Fruit fly (Drosophila melanogaster) whole organism, embryonic: ENCODE measurements around the gene hob.

Experiments used
- BtbVII ChIP-seq: fragments of 200-800 bp; sonication (Bioruptor generic); optimal IDR thresholded peaks from 3 replicates; lab custom pipeline; 2017; ENCODE audit warnings: missing biosample characterization, mild to moderate bottlenecking, missing genetic modification characterization
- CG10267 ChIP-seq: fragments of 200-800 bp; sonication (Bioruptor generic); optimal IDR thresholded peaks from 2 replicates; lab custom pipeline; 2018; ENCODE audit warnings: missing biosample characterization, mild to moderate bottlenecking, missing genetic modification characterization, moderate library complexity
- CG13287 ChIP-seq: fragments of 200-800 bp; sonication (Bioruptor generic); IDR thresholded peaks from 2 replicates; pipeline ENCODE4 v1.3.6; 2022; ENCODE audit warnings: missing biosample characterization, missing genetic modification characterization; ENCODE audit not compliant: partially characterized antibody
- CG13424 ChIP-seq: fragments of 200-800 bp; sonication (Bioruptor generic); optimal IDR thresholded peaks from 2 replicates; lab custom pipeline; 2019; ENCODE audit warnings: missing biosample characterization, mild to moderate bottlenecking, missing genetic modification characterization, moderate library complexity
- CG14667 ChIP-seq: fragments of 200-800 bp; sonication (Bioruptor generic); IDR thresholded peaks from 2 replicates; pipeline ENCODE4 v1.3.6; 2022; ENCODE audit warnings: missing biosample characterization, missing genetic modification characterization
- CG15073 ChIP-seq: fragments of 200-800 bp; sonication (Bioruptor generic); optimal IDR thresholded peaks from 2 replicates; lab custom pipeline; 2016; ENCODE audit warnings: missing biosample characterization, missing genetic modification characterization
- CG15514 ChIP-seq: fragments of 200-800 bp; sonication (Bioruptor generic); optimal IDR thresholded peaks from 3 replicates; lab custom pipeline; 2017; ENCODE audit warnings: missing biosample characterization, missing genetic modification characterization, mild to moderate bottlenecking, moderate library complexity, missing genetic modification reagents
- CG15696 ChIP-seq: fragments of 200-800 bp; sonication (Bioruptor generic); optimal IDR thresholded peaks from 2 replicates; lab custom pipeline; 2019; ENCODE audit warnings: missing biosample characterization, mild to moderate bottlenecking, missing genetic modification characterization, moderate library complexity
- CG1603 ChIP-seq: fragments of 200-800 bp; sonication (Bioruptor generic); optimal IDR thresholded peaks from 2 replicates; lab custom pipeline; 2019; ENCODE audit warnings: missing biosample characterization, mild to moderate bottlenecking, missing genetic modification characterization, moderate library complexity
- CG1647 ChIP-seq: fragments of 200-800 bp; sonication (Bioruptor generic); optimal IDR thresholded peaks from 3 replicates; lab custom pipeline; 2016; ENCODE audit warnings: missing biosample characterization, missing genetic modification characterization
- CG2116 ChIP-seq: fragments of 200-800 bp; sonication (Bioruptor generic); optimal IDR thresholded peaks from 3 replicates; lab custom pipeline; 2018; ENCODE audit warnings: missing biosample characterization, mild to moderate bottlenecking, missing genetic modification characterization
- CG2199 ChIP-seq: fragments of 200-800 bp; sonication (Bioruptor generic); IDR thresholded peaks from 3 replicates; pipeline ENCODE4 v1.3.6; 2022; ENCODE audit warnings: missing biosample characterization, missing genetic modification characterization
- CG32532 ChIP-seq: fragments of 200-800 bp; sonication (Bioruptor generic); IDR thresholded peaks from 2 replicates; pipeline ENCODE4 v1.3.6; 2022; ENCODE audit warnings: missing biosample characterization, missing genetic modification characterization
- CG32767 ChIP-seq: fragments of 200-800 bp; sonication (Bioruptor generic); IDR thresholded peaks from 2 replicates; pipeline ENCODE4 v1.3.6; 2022; ENCODE audit warnings: missing biosample characterization, missing genetic modification characterization
- CG33557 ChIP-seq: fragments of 200-800 bp; sonication (Bioruptor generic); optimal IDR thresholded peaks from 2 replicates; lab custom pipeline; 2019; ENCODE audit warnings: missing biosample characterization, mild to moderate bottlenecking, missing genetic modification characterization, moderate library complexity
- CG34224 ChIP-seq: fragments of 200-800 bp; sonication (Bioruptor generic); IDR thresholded peaks from 3 replicates; pipeline ENCODE4 v1.3.6; 2022; ENCODE audit warnings: missing biosample characterization, missing genetic modification characterization; ENCODE audit not compliant: partially characterized antibody
- CG3838 ChIP-seq: fragments of 200-800 bp; sonication (Bioruptor generic); optimal IDR thresholded peaks from 3 replicates; lab custom pipeline; 2016; ENCODE audit warnings: missing biosample characterization, missing genetic modification characterization
- CG42726 ChIP-seq: fragments of 200-800 bp; sonication (Bioruptor generic); IDR thresholded peaks from 2 replicates; pipeline ENCODE4 v1.3.6; 2022; ENCODE audit warnings: missing biosample characterization, missing genetic modification characterization; ENCODE audit not compliant: partially characterized antibody
- CG7372 ChIP-seq: fragments of 200-800 bp; sonication (Bioruptor generic); IDR thresholded peaks from 2 replicates; pipeline ENCODE4 v1.3.6; 2022; ENCODE audit warnings: missing biosample characterization, missing genetic modification characterization
- Dll ChIP-seq: fragments of 200-800 bp; sonication (Bioruptor generic); IDR thresholded peaks from 4 replicates; pipeline ENCODE4 v1.3.6; 2022; ENCODE audit warnings: missing biosample characterization, missing genetic modification characterization; ENCODE audit not compliant: partially characterized antibody
- E2f2 ChIP-seq: fragments of 200-800 bp; sonication (Bioruptor generic); IDR thresholded peaks from 2 replicates; pipeline ENCODE4 v1.3.6; 2022; ENCODE audit warnings: missing biosample characterization, missing genetic modification characterization
- H2.0 ChIP-seq: fragments of 200-800 bp; sonication (Bioruptor generic); IDR thresholded peaks from 2 replicates; pipeline ENCODE4 v1.3.6; 2022; ENCODE audit warnings: missing biosample characterization, missing genetic modification characterization
- HLH4C ChIP-seq: fragments of 200-800 bp; sonication (Bioruptor generic); IDR thresholded peaks from 3 replicates; pipeline ENCODE4 v1.3.6; 2022; ENCODE audit warnings: missing biosample characterization, missing genetic modification characterization; ENCODE audit not compliant: partially characterized antibody
- Nf-YB ChIP-seq: fragments of 200-800 bp; sonication (Bioruptor generic); optimal IDR thresholded peaks from 3 replicates; lab custom pipeline; 2019; ENCODE audit warnings: missing biosample characterization, mild to moderate bottlenecking, missing genetic modification characterization, moderate library complexity
- Oaz ChIP-seq: fragments of 200-800 bp; sonication (Bioruptor generic); IDR thresholded peaks from 2 replicates; pipeline ENCODE4 v1.3.6; 2022; ENCODE audit warnings: missing biosample characterization, missing genetic modification characterization
- Rfx ChIP-seq: fragments of 200-800 bp; sonication (Bioruptor generic); IDR thresholded peaks from 2 replicates; pipeline ENCODE4 v1.3.6; 2022; ENCODE audit warnings: missing biosample characterization, missing genetic modification characterization
- Side ChIP-seq: fragments of 200-800 bp; sonication (Bioruptor generic); optimal IDR thresholded peaks from 2 replicates; lab custom pipeline; 2016; ENCODE audit warnings: missing biosample characterization, missing genetic modification characterization
- Sox100B ChIP-seq: fragments of 200-800 bp; sonication (Bioruptor generic); optimal IDR thresholded peaks from 3 replicates; lab custom pipeline; 2018; ENCODE audit warnings: missing biosample characterization, mild to moderate bottlenecking, missing genetic modification characterization
- Sry-β ChIP-seq: fragments of 200-800 bp; sonication (Bioruptor generic); optimal IDR thresholded peaks from 2 replicates; lab custom pipeline; 2018; ENCODE audit warnings: missing biosample characterization, mild to moderate bottlenecking, missing genetic modification characterization, moderate library complexity
- btn ChIP-seq: fragments of 200-800 bp; sonication (Bioruptor generic); optimal IDR thresholded peaks from 2 replicates; lab custom pipeline; 2016; ENCODE audit warnings: missing biosample characterization, missing genetic modification characterization
- cg ChIP-seq: fragments of 200-800 bp; sonication (Bioruptor generic); optimal IDR thresholded peaks from 3 replicates; lab custom pipeline; 2019; ENCODE audit warnings: missing biosample characterization, mild to moderate bottlenecking, missing genetic modification characterization, moderate library complexity
- croc ChIP-seq: fragments of 200-800 bp; sonication (Bioruptor generic); conservative IDR thresholded peaks from 3 replicates; pipeline ENCODE4 v1.3.6; 2022; ENCODE audit warnings: missing biosample characterization, missing genetic modification characterization
- cwo ChIP-seq: fragments of 200-800 bp; sonication (Bioruptor generic); optimal IDR thresholded peaks from 3 replicates; lab custom pipeline; 2017; ENCODE audit warnings: missing biosample characterization, missing genetic modification characterization, mild to moderate bottlenecking, moderate library complexity, missing genetic modification reagents
- dan ChIP-seq: fragments of 200-800 bp; sonication (Bioruptor generic); IDR thresholded peaks from 2 replicates; pipeline ENCODE4 v1.3.6; 2022; ENCODE audit warnings: missing biosample characterization, missing genetic modification characterization
- dimm ChIP-seq: fragments of 200-800 bp; sonication (Bioruptor generic); IDR thresholded peaks from 2 replicates; pipeline ENCODE4 v1.3.6; 2022; ENCODE audit warnings: missing biosample characterization, missing genetic modification characterization
- dm ChIP-seq: fragments of 200-800 bp; sonication (Bioruptor generic); optimal IDR thresholded peaks from 3 replicates; lab custom pipeline; 2016; ENCODE audit warnings: missing biosample characterization, missing genetic modification characterization
- esg ChIP-seq: fragments of 200-800 bp; sonication (Bioruptor generic); conservative IDR thresholded peaks from 2 replicates; pipeline ENCODE4 v1.3.6; 2022; ENCODE audit warnings: missing biosample characterization, missing genetic modification characterization
- ewg ChIP-seq: fragments of 200-800 bp; sonication (Bioruptor generic); optimal IDR thresholded peaks from 3 replicates; lab custom pipeline; 2017; ENCODE audit warnings: mild to moderate bottlenecking, missing biosample characterization, missing genetic modification reagents, missing genetic modification characterization
- klu ChIP-seq: fragments of 200-800 bp; sonication (Bioruptor generic); IDR thresholded peaks from 2 replicates; pipeline ENCODE4 v1.3.6; 2022; ENCODE audit warnings: missing biosample characterization, missing genetic modification characterization
- lab ChIP-seq: fragments of 200-800 bp; sonication (Bioruptor generic); optimal IDR thresholded peaks from 3 replicates; lab custom pipeline; 2017; ENCODE audit warnings: missing biosample characterization, missing genetic modification characterization, mild to moderate bottlenecking, moderate library complexity, missing genetic modification reagents
- phol ChIP-seq: fragments of 200-800 bp; sonication (Bioruptor generic); optimal IDR thresholded peaks from 3 replicates; lab custom pipeline; 2018; ENCODE audit warnings: missing biosample characterization, mild to moderate bottlenecking, missing genetic modification characterization, moderate library complexity
- sd ChIP-seq: fragments of 200-800 bp; sonication (Bioruptor generic); optimal IDR thresholded peaks from 3 replicates; lab custom pipeline; 2018; ENCODE audit warnings: missing biosample characterization, mild to moderate bottlenecking, missing genetic modification characterization, moderate library complexity
- sens ChIP-seq: fragments of 200-800 bp; sonication (Bioruptor generic); peaks from one replicate; lab custom pipeline; 2016; ENCODE audit warnings: missing biosample characterization, missing genetic modification characterization
- ssp ChIP-seq: fragments of 200-800 bp; sonication (Bioruptor generic); IDR thresholded peaks from 2 replicates; pipeline ENCODE4 v1.3.6; 2022; ENCODE audit warnings: missing biosample characterization, missing genetic modification characterization
- stc ChIP-seq: fragments of 200-800 bp; sonication (Bioruptor generic); IDR thresholded peaks from 2 replicates; pipeline ENCODE4 v1.3.6; 2022; ENCODE audit warnings: missing biosample characterization, missing genetic modification characterization
- tgo ChIP-seq: fragments of 200-800 bp; sonication (Bioruptor generic); IDR thresholded peaks from 3 replicates; pipeline ENCODE4 v1.3.6; 2022; ENCODE audit warnings: missing biosample characterization, missing genetic modification characterization
- trem ChIP-seq: fragments of 200-800 bp; optimal IDR thresholded peaks from 3 replicates; lab custom pipeline; 2019; ENCODE audit warnings: missing biosample characterization, mild to moderate bottlenecking, missing genetic modification characterization, moderate library complexity
- vnd ChIP-seq: fragments of 200-800 bp; sonication (Bioruptor generic); IDR thresholded peaks from 3 replicates; pipeline ENCODE4 v1.3.6; 2022; ENCODE audit warnings: missing biosample characterization, missing genetic modification characterization; ENCODE audit not compliant: partially characterized antibody

Gene hob

dm6 chr3L:3223390-3223914 is 4.7 kb upstream of the hob start (continued):
- no peak for TF ChIP-seq stc (GFP tag; lab: Robert Waterston, UW)
- no peak for TF ChIP-seq CG32532 (GFP tag; lab: Robert Waterston, UW)
- TF ChIP-seq Side: no peak
- TF ChIP-seq E2f2 (GFP tag; lab: Robert Waterston, UW): no peak
- no peak for TF ChIP-seq trem
- TF ChIP-seq sd (tag; lab: Kevin White, UChicago): no peak
- peak; percentile 73 for TF ChIP-seq phol (tag; lab: Kevin White, UChicago)
- TF ChIP-seq dm (GFP tag; lab: Kevin White, UChicago): peak; percentile 43
- no peak for TF ChIP-seq CG13424
- no peak for TF ChIP-seq CG2116 (GFP tag; lab: Kevin White, UChicago)
- no peak for TF ChIP-seq CG15514 (GFP tag; lab: Kevin White, UChicago)
- TF ChIP-seq CG10267 (tag; lab: Kevin White, UChicago): no peak
- no peak for TF ChIP-seq esg (GFP tag; lab: Robert Waterston, UW)
- no peak for TF ChIP-seq Sry-β (GFP tag; lab: Kevin White, UChicago)
- no peak for TF ChIP-seq CG33557 (GFP tag; lab: Kevin White, UChicago)
- TF ChIP-seq sens (GFP tag; lab: Kevin White, UChicago): peak; percentile 11
- TF ChIP-seq CG34224 (GFP tag; lab: Robert Waterston, UW): 0 out of 3 replicates have a peak, but pooled peaks have one; percentile 41
- TF ChIP-seq CG32767 (GFP tag; lab: Robert Waterston, UW): no peak
- no peak for TF ChIP-seq Sox100B (GFP tag; lab: Kevin White, UChicago)
- TF ChIP-seq CG15073 (GFP tag; lab: Kevin White, UChicago): no peak
- no peak for TF ChIP-seq vnd (GFP tag; lab: Robert Waterston, UW)
- TF ChIP-seq CG13287 (GFP tag; lab: Robert Waterston, UW): peak; percentile 11; the same call in 1 of the 2 replicates
- peak; percentile 93 for TF ChIP-seq cg
- no peak for TF ChIP-seq lab (GFP tag; lab: Kevin White, UChicago)
- TF ChIP-seq H2.0: no peak
- no peak for TF ChIP-seq dimm (GFP tag; lab: Robert Waterston, UW)
- TF ChIP-seq, all 482 proteins: peak for 20

- TF ChIP-seq CG15696 (tag; lab: Kevin White, UChicago) (peak; percentile 62), CG14667 (GFP tag; lab: Robert Waterston, UW) (peak; percentile 48), Rfx (peak; percentile 94), ssp (GFP tag; lab: Robert Waterston, UW) (peak; percentile 79), btn (GFP tag; lab: Kevin White, UChicago) (peak; percentile 79), HLH4C (GFP tag; lab: Robert Waterston, UW) (peak; percentile 62), CG42726 (GFP tag; lab: Robert Waterston, UW) (no peak; the same call in none of the 2 replicates), Nf-YB (GFP tag; lab: Kevin White, UChicago) (peak; percentile 64), tgo (GFP tag; lab: Robert Waterston, UW) (peak; percentile 79), dan (GFP tag; lab: Robert Waterston, UW) (no peak), Dll (peak; percentile 87), Oaz (peak; percentile 80), CG3838 (GFP tag; lab: Kevin White, UChicago) (peak; percentile 84), BtbVII (GFP tag; lab: Kevin White, UChicago) (peak; percentile 89), croc (peak; percentile 59; the same call in 2 of the 3 replicates), CG1647 (GFP tag; lab: Kevin White, UChicago) (peak; percentile 91), cwo (GFP tag; lab: Kevin White, UChicago) (peak; percentile 69), CG2199 (GFP tag; lab: Robert Waterston, UW) (peak; percentile 85; the same call in 2 of the 3 replicates), CG1603 (peak; percentile 91), klu (GFP tag; lab: Robert Waterston, UW) (peak; percentile 81), ewg (GFP tag; lab: Kevin White, UChicago) (peak; percentile 84), CG7372 (GFP tag; lab: Robert Waterston, UW) (peak; percentile 71)
Measured at dm6 chr3L:3222643-3223389, 4.1 kb upstream of the hob start, which contains the start of the genes RpL28 and eIF1. RpL28 (minus strand) TSS chr3L:3222960. eIF1 (plus strand) TSS chr3L:3223341.
